Worm (Caenorhabditis elegans) whole organism, L4 larva: ENCODE measurements around the gene T25D3.4.
A peak's percentile ranks its signal among the peaks of the same experiment; 100 is the strongest.

Experiments
- F10B5.3 ChIP-seq: sonication (generic microtip); optimal IDR thresholded peaks from 2 replicates; lab custom pipeline; 2016; ENCODE audit warnings: mild to moderate bottlenecking, missing genetic modification characterization, missing compliant biosample characterization
- F37D6.2 ChIP-seq: sonication (generic microtip); optimal IDR thresholded peaks from 2 replicates; lab custom pipeline; 2016; ENCODE audit warnings: mild to moderate bottlenecking, missing genetic modification characterization, missing compliant biosample characterization
- F44E2.7 ChIP-seq: fragments of 200-800 bp; sonication (Bioruptor generic); IDR thresholded peaks from 2 replicates; pipeline ENCODE4 v2.1.2; 2022; ENCODE audit warnings: missing genetic modification characterization, missing compliant biosample characterization
- F49E8.2 ChIP-seq: sonication (generic microtip); optimal IDR thresholded peaks from 2 replicates; lab custom pipeline; 2016; ENCODE audit warnings: missing compliant biosample characterization, mild to moderate bottlenecking, missing genetic modification characterization, borderline replicate concordance
- T26A8.4 ChIP-seq: fragments of 200-800 bp; sonication (Bioruptor generic); IDR thresholded peaks from 2 replicates; pipeline ENCODE4 v1.3.6; 2022; ENCODE audit warnings: missing genetic modification characterization, missing compliant biosample characterization
- Y5F2A.4 ChIP-seq: fragments of 200-800 bp; sonication (Bioruptor generic); optimal IDR thresholded peaks from 2 replicates; lab custom pipeline; 2018; ENCODE audit warnings: mild to moderate bottlenecking, missing genetic modification characterization, missing compliant biosample characterization
- ZK546.5 ChIP-seq, 2 experiments: sonication (generic microtip); optimal IDR thresholded peaks; 2 replicates each; lab custom pipeline; 2017; ENCODE audit warnings: missing biosample characterization in 2 of 2, missing genetic modification characterization in 2 of 2
- aha-1 ChIP-seq: fragments of 150-350 bp; peaks from one replicate; lab custom pipeline; 2014; ENCODE audit warnings: missing biosample characterization, missing genetic modification characterization
- ama-1 ChIP-seq: fragments of 150-350 bp; optimal IDR thresholded peaks from 2 replicates; lab custom pipeline; 2014; ENCODE audit warnings: inconsistent platforms, mixed read lengths
- arid-1 ChIP-seq: fragments of 200-800 bp; sonication (Bioruptor generic); conservative IDR thresholded peaks from 2 replicates; pipeline ENCODE4 v1.3.6; 2022; ENCODE audit warnings: missing genetic modification reagents, missing genetic modification characterization, missing compliant biosample characterization
- attf-4 ChIP-seq: sonication (generic microtip); optimal IDR thresholded peaks from 3 replicates; lab custom pipeline; 2017; ENCODE audit warnings: missing biosample characterization, missing genetic modification characterization
- ceh-62 ChIP-seq: sonication (generic microtip); optimal IDR thresholded peaks from 2 replicates; lab custom pipeline; 2017; ENCODE audit warnings: missing biosample characterization, missing genetic modification characterization
- ceh-82 ChIP-seq: sonication (generic microtip); optimal IDR thresholded peaks from 2 replicates; lab custom pipeline; 2017; ENCODE audit warnings: missing biosample characterization, missing genetic modification characterization
- ctbp-1 ChIP-seq: fragments of 200-800 bp; sonication (Bioruptor generic); IDR thresholded peaks from 2 replicates; pipeline ENCODE4 v1.3.6; 2022; ENCODE audit warnings: missing genetic modification reagents, missing genetic modification characterization, missing compliant biosample characterization
- daf-16 ChIP-seq, 3 experiments: sonication (generic microtip); optimal IDR thresholded peaks; 2 replicates each; lab custom pipeline; 2016 to 2017; ENCODE audit warnings: missing genetic modification characterization in 3 of 3, missing genetic modification reagents in 3 of 3, mild to moderate bottlenecking in 2 of 3, missing compliant biosample characterization in 2 of 3, missing biosample characterization in 1 of 3, moderate library complexity in 1 of 3
- daf-19 ChIP-seq: fragments of 200-800 bp; sonication (Bioruptor generic); conservative IDR thresholded peaks from 2 replicates; pipeline ENCODE4 v1.3.6; 2022; ENCODE audit warnings: missing genetic modification characterization, missing compliant biosample characterization
- daf-8 ChIP-seq: fragments of 200-800 bp; sonication (Bioruptor generic); IDR thresholded peaks from 2 replicates; pipeline ENCODE4 v1.3.6; 2022; ENCODE audit warnings: missing genetic modification characterization, missing compliant biosample characterization
- dmd-6 ChIP-seq: fragments of 200-800 bp; sonication (Bioruptor generic); IDR thresholded peaks from 2 replicates; pipeline ENCODE4 v1.3.6; 2022; ENCODE audit warnings: missing genetic modification reagents, missing genetic modification characterization, missing compliant biosample characterization
- dmd-8 ChIP-seq: fragments of 200-800 bp; sonication (Bioruptor generic); IDR thresholded peaks from 2 replicates; pipeline ENCODE4 v1.3.6; 2022; ENCODE audit warnings: missing genetic modification characterization, missing compliant biosample characterization
- dmd-9 ChIP-seq: fragments of 200-800 bp; sonication (Bioruptor generic); IDR thresholded peaks from 2 replicates; pipeline ENCODE4 v1.3.6; 2022; ENCODE audit warnings: missing genetic modification reagents, missing genetic modification characterization, missing compliant biosample characterization
- dpl-1 ChIP-seq: fragments of 150-350 bp; optimal IDR thresholded peaks from 2 replicates; lab custom pipeline; 2014; ENCODE audit warnings: missing biosample characterization, missing genetic modification reagents, missing genetic modification characterization
- egl-27 ChIP-seq: sonication (generic microtip); optimal IDR thresholded peaks from 3 replicates; lab custom pipeline; 2017; ENCODE audit warnings: missing biosample characterization, missing genetic modification reagents, missing genetic modification characterization
- egl-43 ChIP-seq: fragments of 200-800 bp; sonication (Bioruptor generic); IDR thresholded peaks from 2 replicates; pipeline ENCODE4 v1.3.6; 2022; ENCODE audit warnings: missing genetic modification reagents, missing genetic modification characterization, missing compliant biosample characterization
- fkh-10 ChIP-seq: fragments of 150-350 bp; optimal IDR thresholded peaks from 2 replicates; lab custom pipeline; 2014; ENCODE audit warnings: missing biosample characterization, missing genetic modification reagents, missing genetic modification characterization
- hlh-11 ChIP-seq: fragments of 200-800 bp; sonication (Bioruptor generic); optimal IDR thresholded peaks from 2 replicates; lab custom pipeline; 2018; ENCODE audit warnings: mild to moderate bottlenecking, missing genetic modification characterization, missing compliant biosample characterization
- hlh-30 ChIP-seq: sonication (generic microtip); optimal IDR thresholded peaks from 2 replicates; lab custom pipeline; 2017; ENCODE audit warnings: antibody characterized with exemption, mild to moderate bottlenecking, missing genetic modification characterization, missing compliant biosample characterization; ENCODE audit not compliant: insufficient read depth
- jun-1 ChIP-seq: fragments of 150-350 bp; optimal IDR thresholded peaks from 2 replicates; lab custom pipeline; 2014; ENCODE audit warnings: missing biosample characterization, missing genetic modification reagents, missing genetic modification characterization
- lim-7 ChIP-seq: fragments of 200-800 bp; sonication (Bioruptor generic); IDR thresholded peaks from 2 replicates; pipeline ENCODE4 v1.3.6; 2022; ENCODE audit warnings: missing genetic modification characterization, missing compliant biosample characterization
- lin-13 ChIP-seq: fragments of 150-350 bp; optimal IDR thresholded peaks from 2 replicates; lab custom pipeline; 2014; ENCODE audit warnings: missing biosample characterization, missing genetic modification reagents, missing genetic modification characterization
- lin-15B ChIP-seq: fragments of 150-350 bp; sonication (generic microtip); optimal IDR thresholded peaks from 3 replicates; lab custom pipeline; 2014; ENCODE audit warnings: missing biosample characterization, missing genetic modification characterization
- lin-29 ChIP-seq: fragments of 200-800 bp; sonication (Bioruptor generic); IDR thresholded peaks from 2 replicates; pipeline ENCODE4 v1.3.6; 2022; ENCODE audit warnings: missing genetic modification reagents, missing genetic modification characterization, missing compliant biosample characterization
- mep-1 ChIP-seq: fragments of 150-350 bp; sonication (generic microtip); optimal IDR thresholded peaks from 3 replicates; lab custom pipeline; 2014; ENCODE audit warnings: missing biosample characterization, missing genetic modification characterization
- mxl-3 ChIP-seq: fragments of 200-800 bp; sonication (Bioruptor generic); optimal IDR thresholded peaks from 2 replicates; lab custom pipeline; 2018; ENCODE audit warnings: mild to moderate bottlenecking, missing genetic modification characterization, missing compliant biosample characterization
- nhr-10 ChIP-seq: fragments of 150-350 bp; optimal IDR thresholded peaks from 2 replicates; lab custom pipeline; 2014; ENCODE audit warnings: missing biosample characterization, missing genetic modification characterization
- nhr-102 ChIP-seq: sonication (generic microtip); optimal IDR thresholded peaks from 2 replicates; lab custom pipeline; 2016; ENCODE audit warnings: mild to moderate bottlenecking, missing genetic modification characterization, moderate library complexity, missing compliant biosample characterization
- nhr-11 ChIP-seq: fragments of 150-350 bp; optimal IDR thresholded peaks from 2 replicates; lab custom pipeline; 2014; ENCODE audit warnings: missing biosample characterization, missing genetic modification characterization
- nhr-42 ChIP-seq: fragments of 200-800 bp; sonication (Bioruptor generic); IDR thresholded peaks from 2 replicates; pipeline ENCODE4 v1.3.6; 2022; ENCODE audit warnings: missing genetic modification characterization, missing compliant biosample characterization
- nhr-48 ChIP-seq: sonication (generic microtip); optimal IDR thresholded peaks from 2 replicates; lab custom pipeline; 2016; ENCODE audit warnings: mild to moderate bottlenecking, missing genetic modification characterization, missing compliant biosample characterization
- nhr-6 ChIP-seq: fragments of 150-350 bp; optimal IDR thresholded peaks from 2 replicates; lab custom pipeline; 2014; ENCODE audit warnings: missing biosample characterization, missing genetic modification characterization
- nhr-76 ChIP-seq: fragments of 150-350 bp; optimal IDR thresholded peaks from 2 replicates; lab custom pipeline; 2014; ENCODE audit warnings: missing biosample characterization, missing genetic modification characterization
- pha-4 ChIP-seq, 2 experiments: fragments of 150-350 bp in 1 of 2; fragments of 200-800 bp in 1 of 2; sonication (Bioruptor generic) in 1 of 2; IDR thresholded peaks in 1 of 2; optimal IDR thresholded peaks in 1 of 2; 2 replicates each; pipeline versions ENCODE4 v1.3.6 to Lab custom; 2014 to 2022; ENCODE audit warnings: missing genetic modification characterization in 2 of 2, missing genetic modification reagents in 2 of 2, missing biosample characterization in 1 of 2, missing compliant biosample characterization in 1 of 2
- php-3 ChIP-seq: fragments of 200-800 bp; sonication (Bioruptor generic); IDR thresholded peaks from 2 replicates; pipeline ENCODE4 v1.3.6; 2022; ENCODE audit warnings: missing genetic modification reagents, missing genetic modification characterization, missing compliant biosample characterization
- rbr-2 ChIP-seq: sonication (generic microtip); optimal IDR thresholded peaks from 2 replicates; lab custom pipeline; 2016; ENCODE audit warnings: missing genotype, missing genetic modification characterization, missing compliant biosample characterization
- saeg-2 ChIP-seq: fragments of 200-800 bp; sonication (Bioruptor generic); IDR thresholded peaks from 2 replicates; pipeline ENCODE4 v1.3.6; 2022; ENCODE audit warnings: missing genetic modification reagents, missing genetic modification characterization, missing compliant biosample characterization
- spr-3 ChIP-seq: fragments of 200-800 bp; sonication (Bioruptor generic); optimal IDR thresholded peaks from 2 replicates; lab custom pipeline; 2018; ENCODE audit warnings: mild to moderate bottlenecking, missing genetic modification characterization, missing compliant biosample characterization
- tag-97 ChIP-seq: fragments of 200-800 bp; sonication (Bioruptor generic); IDR thresholded peaks from 2 replicates; pipeline ENCODE4 v1.3.6; 2022; ENCODE audit warnings: missing genetic modification characterization, missing compliant biosample characterization
- unc-62 ChIP-seq, 3 experiments: fragments of 150-350 bp in 1 of 3; sonication (generic microtip); optimal IDR thresholded peaks in 2 of 3; peaks in 1 of 3; 1 replicate in 1 of 3; 2 replicates in 2 of 3; lab custom pipeline; 2014 to 2017; ENCODE audit warnings: missing biosample characterization in 3 of 3, missing genetic modification characterization in 3 of 3, missing genetic modification reagents in 3 of 3, missing genotype in 1 of 3
- vab-7 ChIP-seq: fragments of 200-800 bp; sonication (Bioruptor generic); IDR thresholded peaks from 2 replicates; pipeline ENCODE4 v1.3.6; 2022; ENCODE audit warnings: missing genetic modification reagents, missing genetic modification characterization, missing compliant biosample characterization
- zag-1 ChIP-seq: fragments of 150-350 bp; optimal IDR thresholded peaks from 2 replicates; lab custom pipeline; 2014; ENCODE audit warnings: missing biosample characterization, missing genetic modification characterization
- zip-11 ChIP-seq: fragments of 200-800 bp; sonication (Bioruptor generic); IDR thresholded peaks from 2 replicates; pipeline ENCODE4 v1.3.6; 2022; ENCODE audit warnings: missing genetic modification characterization, missing compliant biosample characterization
- ztf-11 ChIP-seq: fragments of 150-350 bp; optimal IDR thresholded peaks from 2 replicates; lab custom pipeline; 2014; ENCODE audit warnings: missing biosample characterization, missing genetic modification characterization

Gene T25D3.4

ce11 chrII:155904-156303, 8.9 kb downstream of the T25D3.4 start, which contains the start of gene mrpl-28 (continued):
- peak; percentile 77 for TF ChIP-seq F10B5.3
- TF ChIP-seq lin-29 (GFP tag; lab: Robert Waterston, UW), result 0 out of 2 replicates have a peak, but pooled peaks have one; percentile 47
- TF ChIP-seq arid-1, result peak; percentile 78
- TF ChIP-seq dmd-9, result no peak
- peak in 1 of 2 experiments; percentile 93 for TF ChIP-seq unc-62 (GFP tag; optimal IDR thresholded peaks at IDR 0.05 in 1 of 2; lab: Kevin White, UChicago)
- TF ChIP-seq unc-62 (tag; optimal IDR thresholded peaks at IDR 0.05; lab: Kevin White, UChicago), result no peak
- peak; percentile 53; the same call in 1 of the 2 replicates for TF ChIP-seq nhr-42 (GFP tag; lab: Robert Waterston, UW)
- TF ChIP-seq daf-19 (GFP tag; lab: Robert Waterston, UW), result no peak
- peak; percentile 59 for TF ChIP-seq nhr-6
- TF ChIP-seq nhr-10 (tag; lab: Kevin White, UChicago), result no peak
- peak; percentile 60 for TF ChIP-seq jun-1 (tag; lab: Kevin White, UChicago)
- TF ChIP-seq attf-4 (tag; lab: Kevin White, UChicago), result no peak
- TF ChIP-seq lin-13 (GFP tag; lab: Kevin White, UChicago), result peak; percentile 87
- TF ChIP-seq tag-97, result no peak
- TF ChIP-seq ztf-11 (tag; lab: Kevin White, UChicago), result no peak
- peak; percentile 89 for TF ChIP-seq mep-1 (tag; lab: Kevin White, UChicago)
- 0 out of 2 replicates have a peak, but pooled peaks have one; percentile 19 for TF ChIP-seq vab-7
- peak; percentile 90 for TF ChIP-seq rbr-2 (tag; lab: Kevin White, UChicago)
- TF ChIP-seq nhr-76 (tag; lab: Kevin White, UChicago), result no peak
- TF ChIP-seq ceh-82 (tag; lab: Kevin White, UChicago), result no peak
- TF ChIP-seq saeg-2 (GFP tag; lab: Robert Waterston, UW), result no peak
- TF ChIP-seq pha-4 (GFP tag; IDR thresholded peaks at IDR 0.05; lab: Robert Waterston, UW), result peak; percentile 80; the same call in 1 of the 2 replicates
- TF ChIP-seq pha-4 (tag; optimal IDR thresholded peaks at IDR 0.05; lab: Kevin White, UChicago), result peak; percentile 97
- TF ChIP-seq egl-43 (GFP tag; lab: Robert Waterston, UW), result peak; percentile 70
- peak; percentile 92 for TF ChIP-seq T26A8.4
- peak; percentile 9 for TF ChIP-seq Y5F2A.4 (GFP tag; lab: Kevin White, UChicago)
- peak; percentile 30 for TF ChIP-seq mxl-3 (GFP tag; lab: Kevin White, UChicago)
- peak; percentile 54 for TF ChIP-seq ama-1 (lab: Kevin White, UChicago)
- TF ChIP-seq F44E2.7 (GFP tag; lab: Robert Waterston, UW), result no peak
- TF ChIP-seq dpl-1 (GFP tag; lab: Kevin White, UChicago), result peak; percentile 97
- TF ChIP-seq ZK546.5 (tag; optimal IDR thresholded peaks at IDR 0.05; lab: Kevin White, UChicago), result no peak
- no peak for TF ChIP-seq dmd-8 (GFP tag; lab: Robert Waterston, UW)
- TF ChIP-seq F37D6.2 (tag; lab: Kevin White, UChicago), result peak; percentile 74
- TF ChIP-seq fkh-10 (GFP tag; lab: Kevin White, UChicago), result peak; percentile 78
- no peak for TF ChIP-seq zag-1 (tag; lab: Kevin White, UChicago)
- peak; percentile 86 for TF ChIP-seq nhr-11
- TF ChIP-seq ceh-62, result no peak
- peak; percentile 87 for TF ChIP-seq lin-15B
- peak; percentile 81 for TF ChIP-seq hlh-11 (tag; lab: Kevin White, UChicago)
- TF ChIP-seq php-3 (GFP tag; lab: Robert Waterston, UW), result no peak
- no peak for TF ChIP-seq daf-8 (GFP tag; lab: Robert Waterston, UW)
- no peak for TF ChIP-seq egl-27
- TF ChIP-seq nhr-48 (tag; lab: Kevin White, UChicago), result peak; percentile 47
- peak; percentile 55 for TF ChIP-seq spr-3 (GFP tag; lab: Kevin White, UChicago)
- no peak for TF ChIP-seq zip-11
- TF ChIP-seq lim-7 (GFP tag; lab: Robert Waterston, UW), result no peak
- peak; percentile 19 to 35 for TF ChIP-seq daf-16 (GFP tag; optimal IDR thresholded peaks at IDR 0.05; lab: Kevin White, UChicago)
- TF ChIP-seq daf-16 (tag; optimal IDR thresholded peaks at IDR 0.05; lab: Kevin White, UChicago), result peak; percentile 48
- peak; percentile 81 for TF ChIP-seq hlh-30 (tag; lab: Kevin White, UChicago)
- peak; percentile 80 for TF ChIP-seq dmd-6 (GFP tag; lab: Robert Waterston, UW)
- TF ChIP-seq F49E8.2, result peak; percentile 60
- no peak for TF ChIP-seq aha-1 (tag; lab: Kevin White, UChicago)
- peak; percentile 72 for TF ChIP-seq ctbp-1 (GFP tag; lab: Robert Waterston, UW)
- TF ChIP-seq nhr-102 (tag; lab: Kevin White, UChicago), result peak; percentile 74
